Worm (Caenorhabditis elegans): ENCODE measurements around the gene dpy-21.

DNA sequence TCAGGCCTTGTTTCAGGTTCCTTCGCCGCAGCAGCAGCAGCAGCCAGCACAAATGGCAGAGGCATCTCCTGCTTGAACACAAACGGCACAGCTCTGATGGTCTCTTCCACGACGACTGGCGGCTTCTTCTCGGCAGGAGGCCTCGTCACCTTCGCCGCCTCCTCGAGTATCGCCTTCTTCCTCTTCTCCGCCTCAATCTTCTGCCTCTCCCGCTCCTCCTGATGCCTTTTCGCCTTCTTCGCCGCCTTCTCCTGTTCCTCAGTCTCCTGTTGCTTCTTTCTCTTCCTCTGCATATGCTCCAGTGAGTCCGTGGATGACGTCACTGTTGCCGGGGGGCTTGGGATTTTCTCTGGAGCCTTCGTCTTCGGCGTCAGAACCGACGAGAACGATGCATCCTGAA, 3.5 kb downstream of the dpy-21 start:
- TF ChIP-seq lin-11 (tag; optimal IDR thresholded peaks at IDR 0.05) (no peak), tbx-2 (tag; optimal IDR thresholded peaks at IDR 0.05) (no peak), nfya-1 (tag; optimal IDR thresholded peaks at IDR 0.05) (no peak), dmd-4 (tag; optimal IDR thresholded peaks at IDR 0.05; ENCODE audit: borderline replicate concordance) (no peak), ceh-48 (tag; optimal IDR thresholded peaks at IDR 0.05) (no peak), ceh-19 (GFP tag; optimal IDR thresholded peaks at IDR 0.05) (no peak), C08G9.2 (tag; optimal IDR thresholded peaks at IDR 0.05) (no peak), ama-1 (optimal IDR thresholded peaks at IDR 0.05) (no peak), hlh-30 (tag; optimal IDR thresholded peaks at IDR 0.05; ENCODE audit: insufficient read depth) (no peak), madf-2 (tag; optimal IDR thresholded peaks at IDR 0.05) (no peak), sdc-2 (tag; optimal IDR thresholded peaks at IDR 0.05) (no peak), elt-2 (tag; optimal IDR thresholded peaks at IDR 0.05) (no peak)
